Fruit fly (Drosophila melanogaster) whole organism, prepupa: ENCODE measurements around the gene dpr14.
A peak's percentile ranks its signal among the peaks of the same experiment; 100 is the strongest.

Source experiments
- Blimp-1 ChIP-seq: fragments of 200-800 bp; sonication (Bioruptor generic); optimal IDR thresholded peaks from 3 replicates; lab custom pipeline; 2017; ENCODE audit warnings: missing biosample characterization, missing genetic modification characterization, mild to moderate bottlenecking, moderate library complexity, missing genetic modification reagents
- CG10631 ChIP-seq: fragments of 200-800 bp; sonication (Bioruptor generic); optimal IDR thresholded peaks from 2 replicates; lab custom pipeline; 2016; ENCODE audit warnings: missing biosample characterization, missing genetic modification characterization
- CG10669 ChIP-seq: fragments of 200-800 bp; sonication (Bioruptor generic); optimal IDR thresholded peaks from 3 replicates; lab custom pipeline; 2018; ENCODE audit warnings: missing biosample characterization, mild to moderate bottlenecking, missing genetic modification characterization, moderate library complexity
- CG11762 ChIP-seq: fragments of 200-800 bp; sonication (Bioruptor generic); optimal IDR thresholded peaks from 3 replicates; lab custom pipeline; 2016; ENCODE audit warnings: missing biosample characterization, missing genetic modification characterization; ENCODE audit not compliant: insufficient read depth
- CG15336 ChIP-seq: fragments of 200-800 bp; sonication (Bioruptor generic); IDR thresholded peaks from 2 replicates; pipeline ENCODE4 v1.3.6; 2022; ENCODE audit warnings: missing biosample characterization, missing genetic modification characterization
- CG1621 ChIP-seq: fragments of 200-800 bp; sonication (Bioruptor generic); optimal IDR thresholded peaks from 3 replicates; lab custom pipeline; 2018; ENCODE audit warnings: missing biosample characterization, mild to moderate bottlenecking, missing genetic modification characterization
- CG16779 ChIP-seq: fragments of 200-800 bp; sonication (Bioruptor generic); optimal IDR thresholded peaks from 3 replicates; lab custom pipeline; 2017; ENCODE audit warnings: missing biosample characterization, mild to moderate bottlenecking, missing genetic modification characterization
- CG3032 ChIP-seq: fragments of 200-800 bp; optimal IDR thresholded peaks from 2 replicates; lab custom pipeline; 2019; ENCODE audit warnings: missing biosample characterization, mild to moderate bottlenecking, missing genetic modification characterization, moderate library complexity
- CG31627 ChIP-seq: fragments of 200-800 bp; sonication (Bioruptor generic); optimal IDR thresholded peaks from 3 replicates; lab custom pipeline; 2016; ENCODE audit warnings: missing biosample characterization, missing genetic modification characterization
- CG32006 ChIP-seq: fragments of 200-800 bp; sonication (Bioruptor generic); optimal IDR thresholded peaks from 3 replicates; lab custom pipeline; 2017; ENCODE audit warnings: missing biosample characterization, mild to moderate bottlenecking, missing genetic modification characterization
- CG34406 ChIP-seq: fragments of 200-800 bp; sonication (Bioruptor generic); optimal IDR thresholded peaks from 3 replicates; lab custom pipeline; 2016; ENCODE audit warnings: missing biosample characterization, missing genetic modification characterization
- CG3919 ChIP-seq: fragments of 200-800 bp; sonication (Bioruptor generic); optimal IDR thresholded peaks from 3 replicates; lab custom pipeline; 2016; ENCODE audit warnings: missing biosample characterization, missing genetic modification characterization
- CG4318 ChIP-seq: fragments of 200-800 bp; sonication (Bioruptor generic); optimal IDR thresholded peaks from 3 replicates; lab custom pipeline; 2017; ENCODE audit warnings: missing biosample characterization, mild to moderate bottlenecking, missing genetic modification characterization
- CG6163 ChIP-seq: fragments of 200-800 bp; sonication (Bioruptor generic); IDR thresholded peaks from 3 replicates; pipeline ENCODE4 v1.3.6; 2022; ENCODE audit warnings: missing biosample characterization, missing genetic modification characterization
- CG6276 ChIP-seq: fragments of 200-800 bp; sonication (Bioruptor generic); optimal IDR thresholded peaks from 2 replicates; lab custom pipeline; 2017; ENCODE audit warnings: missing biosample characterization, mild to moderate bottlenecking, missing genetic modification characterization
- CG6792 ChIP-seq: fragments of 200-800 bp; sonication (Bioruptor generic); optimal IDR thresholded peaks from 3 replicates; lab custom pipeline; 2016; ENCODE audit warnings: missing biosample characterization, missing genetic modification characterization
- CG6808 ChIP-seq: fragments of 200-800 bp; sonication (Bioruptor generic); optimal IDR thresholded peaks from 3 replicates; lab custom pipeline; 2017; ENCODE audit warnings: missing biosample characterization, missing genetic modification characterization, mild to moderate bottlenecking, moderate library complexity, missing genetic modification reagents
- CG6854 ChIP-seq: fragments of 200-800 bp; sonication (Bioruptor generic); optimal IDR thresholded peaks from 2 replicates; lab custom pipeline; 2017; ENCODE audit warnings: missing biosample characterization, mild to moderate bottlenecking, missing genetic modification characterization
- CG7368 ChIP-seq: fragments of 200-800 bp; sonication (Bioruptor generic); optimal IDR thresholded peaks from 3 replicates; lab custom pipeline; 2016; ENCODE audit warnings: missing biosample characterization, missing genetic modification characterization
- CG8119 ChIP-seq: fragments of 200-800 bp; sonication (Bioruptor generic); IDR thresholded peaks from 3 replicates; pipeline ENCODE4 v1.3.6; 2022; ENCODE audit warnings: missing biosample characterization, missing genetic modification characterization
- CG8319 ChIP-seq: fragments of 200-800 bp; sonication (Bioruptor generic); optimal IDR thresholded peaks from 3 replicates; lab custom pipeline; 2016; ENCODE audit warnings: missing biosample characterization, missing genetic modification characterization
- CG9139 ChIP-seq: fragments of 200-800 bp; sonication (Bioruptor generic); optimal IDR thresholded peaks from 3 replicates; lab custom pipeline; 2017; ENCODE audit warnings: missing biosample characterization, mild to moderate bottlenecking, missing genetic modification characterization
- Eip78C ChIP-seq: fragments of 200-800 bp; sonication (Bioruptor generic); peaks from one replicate; lab custom pipeline; 2016; ENCODE audit warnings: missing biosample characterization, missing genetic modification characterization
- Eip93F ChIP-seq: fragments of 200-800 bp; sonication (Bioruptor generic); optimal IDR thresholded peaks from 2 replicates; lab custom pipeline; 2016; ENCODE audit warnings: missing biosample characterization, mild to moderate bottlenecking, missing genetic modification characterization
- Gug ChIP-seq: fragments of 200-800 bp; sonication (Bioruptor generic); IDR thresholded peaks from 2 replicates; pipeline ENCODE4 v1.3.6; 2022; ENCODE audit warnings: missing biosample characterization, missing genetic modification characterization
- Hr38 ChIP-seq: sonication (Bioruptor generic); optimal IDR thresholded peaks from 2 replicates; lab custom pipeline; 2016; ENCODE audit warnings: missing biosample characterization, missing genetic modification characterization
- Hr39 ChIP-seq: fragments of 200-800 bp; sonication (Bioruptor generic); optimal IDR thresholded peaks from 2 replicates; lab custom pipeline; 2016; ENCODE audit warnings: missing biosample characterization, missing genetic modification characterization
- Lpt ChIP-seq: fragments of 200-800 bp; sonication (Bioruptor generic); optimal IDR thresholded peaks from 3 replicates; lab custom pipeline; 2016; ENCODE audit warnings: missing biosample characterization, missing genetic modification characterization
- Met ChIP-seq: fragments of 200-800 bp; sonication (Bioruptor generic); optimal IDR thresholded peaks from 3 replicates; lab custom pipeline; 2016; ENCODE audit warnings: missing biosample characterization, missing genetic modification characterization
- OdsH ChIP-seq: fragments of 200-800 bp; sonication (Bioruptor generic); optimal IDR thresholded peaks from 3 replicates; lab custom pipeline; 2016; ENCODE audit warnings: missing biosample characterization, missing genetic modification characterization
- Smox ChIP-seq: fragments of 200-800 bp; sonication (Bioruptor generic); optimal IDR thresholded peaks from 3 replicates; lab custom pipeline; 2016; ENCODE audit warnings: missing biosample characterization, missing genetic modification characterization
- Sox102F ChIP-seq: fragments of 200-800 bp; sonication (Bioruptor generic); optimal IDR thresholded peaks from 2 replicates; lab custom pipeline; 2016; ENCODE audit warnings: missing biosample characterization, mild to moderate bottlenecking, missing genetic modification characterization
- Sox14 ChIP-seq: fragments of 200-800 bp; sonication (Bioruptor generic); optimal IDR thresholded peaks from 3 replicates; lab custom pipeline; 2016; ENCODE audit warnings: missing biosample characterization, missing genetic modification characterization
- Sox15 ChIP-seq: fragments of 200-800 bp; sonication (Bioruptor generic); optimal IDR thresholded peaks from 3 replicates; lab custom pipeline; 2016; ENCODE audit warnings: missing biosample characterization, missing genetic modification characterization
- acj6 ChIP-seq: fragments of 200-800 bp; sonication (Bioruptor generic); optimal IDR thresholded peaks from 3 replicates; lab custom pipeline; 2016; ENCODE audit warnings: missing biosample characterization, missing genetic modification characterization
- cyc ChIP-seq: fragments of 200-800 bp; sonication (Bioruptor generic); optimal IDR thresholded peaks from 3 replicates; lab custom pipeline; 2016; ENCODE audit warnings: missing biosample characterization, missing genetic modification characterization
- dac ChIP-seq: fragments of 200-800 bp; sonication (Bioruptor generic); optimal IDR thresholded peaks from 2 replicates; lab custom pipeline; 2017; ENCODE audit warnings: missing biosample characterization, mild to moderate bottlenecking, missing genetic modification characterization
- eg ChIP-seq: fragments of 200-800 bp; sonication (Bioruptor generic); IDR thresholded peaks from 3 replicates; pipeline ENCODE4 v1.3.6; 2022; ENCODE audit warnings: missing biosample characterization, missing genetic modification characterization
- esn ChIP-seq: fragments of 200-800 bp; sonication (Bioruptor generic); optimal IDR thresholded peaks from 2 replicates; lab custom pipeline; 2016; ENCODE audit warnings: missing biosample characterization, mild to moderate bottlenecking, missing genetic modification characterization, moderate library complexity
- fd59A ChIP-seq: fragments of 200-800 bp; sonication (Bioruptor generic); optimal IDR thresholded peaks from 2 replicates; lab custom pipeline; 2017; ENCODE audit warnings: missing biosample characterization, mild to moderate bottlenecking, missing genetic modification characterization, missing genetic modification reagents
- fd85E ChIP-seq: fragments of 200-800 bp; sonication (Bioruptor generic); optimal IDR thresholded peaks from 3 replicates; lab custom pipeline; 2016; ENCODE audit warnings: missing biosample characterization, missing genetic modification characterization
- fkh ChIP-seq: fragments of 200-800 bp; sonication (Bioruptor generic); optimal IDR thresholded peaks from 3 replicates; lab custom pipeline; 2017; ENCODE audit warnings: missing biosample characterization, mild to moderate bottlenecking, missing genetic modification characterization, moderate library complexity
- lz ChIP-seq: fragments of 200-800 bp; sonication (Bioruptor generic); optimal IDR thresholded peaks from 3 replicates; lab custom pipeline; 2016; ENCODE audit warnings: missing biosample characterization, missing genetic modification characterization
- net ChIP-seq: fragments of 200-800 bp; sonication (Bioruptor generic); optimal IDR thresholded peaks from 3 replicates; lab custom pipeline; 2016; ENCODE audit warnings: missing biosample characterization, missing genetic modification characterization
- salr ChIP-seq, 2 experiments: fragments of 200-800 bp; sonication (Bioruptor generic); optimal IDR thresholded peaks; 3 replicates each; lab custom pipeline; 2016 to 2018; ENCODE audit warnings: missing biosample characterization in 2 of 2, missing genetic modification characterization in 2 of 2, mild to moderate bottlenecking in 1 of 2
- spab ChIP-seq: fragments of 200-800 bp; sonication (Bioruptor generic); optimal IDR thresholded peaks from 2 replicates; lab custom pipeline; 2017; ENCODE audit warnings: missing biosample characterization, mild to moderate bottlenecking, missing genetic modification characterization, missing genetic modification reagents
- ss ChIP-seq, 2 experiments: fragments of 200-800 bp; sonication (Bioruptor generic); optimal IDR thresholded peaks; 2 replicates in 1 of 2; 3 replicates in 1 of 2; lab custom pipeline; 2017 to 2018; ENCODE audit warnings: mild to moderate bottlenecking in 2 of 2, missing biosample characterization in 2 of 2, missing genetic modification characterization in 2 of 2, moderate library complexity in 1 of 2
- svp ChIP-seq: fragments of 200-800 bp; sonication (Bioruptor generic); peaks from one replicate; lab custom pipeline; 2016; ENCODE audit warnings: missing biosample characterization, missing genetic modification characterization
- topi ChIP-seq: fragments of 200-800 bp; sonication (Bioruptor generic); optimal IDR thresholded peaks from 3 replicates; lab custom pipeline; 2016; ENCODE audit warnings: missing biosample characterization, missing genetic modification characterization
- vri ChIP-seq: fragments of 200-800 bp; sonication (Bioruptor generic); optimal IDR thresholded peaks from 3 replicates; lab custom pipeline; 2016; ENCODE audit warnings: missing biosample characterization, mild to moderate bottlenecking, missing genetic modification characterization

dpr14 gene

dm6 chrX:7937588-7938481 is 29.7 kb upstream of the dpr14 start:
- peak; percentile 87 for TF ChIP-seq CG6792 (GFP tag; lab: Kevin White, UChicago)
- TF ChIP-seq Eip78C (GFP tag; lab: Kevin White, UChicago): peak; percentile 93
- peak; percentile 78 for TF ChIP-seq CG11762 (GFP tag; lab: Kevin White, UChicago)
- peak; percentile 42 for TF ChIP-seq fd85E (GFP tag; lab: Kevin White, UChicago)
- peak; percentile 22 to 83 for TF ChIP-seq salr (GFP tag; optimal IDR thresholded peaks at IDR 0.05; lab: Kevin White, UChicago)
- peak; percentile 91 for TF ChIP-seq topi (GFP tag; lab: Kevin White, UChicago)
- TF ChIP-seq CG6854 (GFP tag; lab: Kevin White, UChicago): peak; percentile 26
- no peak for TF ChIP-seq CG9139 (GFP tag; lab: Kevin White, UChicago)
- peak; percentile 64 to 75 for TF ChIP-seq ss (GFP tag; optimal IDR thresholded peaks at IDR 0.05; lab: Kevin White, UChicago)
- TF ChIP-seq fkh (GFP tag; lab: Kevin White, UChicago): no peak
- TF ChIP-seq Lpt (GFP tag; lab: Kevin White, UChicago): peak; percentile 50
- peak; percentile 91 for TF ChIP-seq lz (GFP tag; lab: Kevin White, UChicago)
- peak; percentile 83 for TF ChIP-seq fd59A (GFP tag; lab: Kevin White, UChicago)
- peak; percentile 87 for TF ChIP-seq dac
- peak; percentile 81 for TF ChIP-seq net (GFP tag; lab: Kevin White, UChicago)
- TF ChIP-seq CG3919 (GFP tag; lab: Kevin White, UChicago): peak; percentile 79
- peak; percentile 80 for TF ChIP-seq Sox15 (GFP tag; lab: Kevin White, UChicago)
- peak; percentile 87 for TF ChIP-seq CG31627 (GFP tag; lab: Kevin White, UChicago)
- peak; percentile 39 for TF ChIP-seq vri
- TF ChIP-seq Smox (GFP tag; lab: Kevin White, UChicago): peak; percentile 82
- peak; percentile 61 for TF ChIP-seq Blimp-1
- TF ChIP-seq OdsH (GFP tag; lab: Kevin White, UChicago): peak; percentile 80
- peak; percentile 2 for TF ChIP-seq Hr38 (GFP tag; lab: Kevin White, UChicago)
- TF ChIP-seq eg (GFP tag; lab: Robert Waterston, UW): peak; percentile 81
- peak; percentile 92 for TF ChIP-seq CG4318
- peak; percentile 67 for TF ChIP-seq CG16779 (tag; lab: Kevin White, UChicago)
- peak; percentile 70 for TF ChIP-seq CG3032 (tag; lab: Kevin White, UChicago)
- no peak for TF ChIP-seq Eip93F (GFP tag; lab: Kevin White, UChicago)
- peak; percentile 79 for TF ChIP-seq CG10669 (GFP tag; lab: Kevin White, UChicago)
- TF ChIP-seq CG32006 (GFP tag; lab: Kevin White, UChicago): peak; percentile 96
- TF ChIP-seq Sox14 (GFP tag; lab: Kevin White, UChicago): peak; percentile 88
- peak; percentile 72 for TF ChIP-seq spab (GFP tag; lab: Kevin White, UChicago)
- peak; percentile 78 for TF ChIP-seq CG34406 (GFP tag; lab: Kevin White, UChicago)
- peak; percentile 91 for TF ChIP-seq Hr39
- TF ChIP-seq CG8319 (GFP tag; lab: Kevin White, UChicago): peak; percentile 62
- peak; percentile 90 for TF ChIP-seq esn (GFP tag; lab: Kevin White, UChicago)
- peak; percentile 67 for TF ChIP-seq CG7368 (GFP tag; lab: Kevin White, UChicago)
- peak; percentile 89 for TF ChIP-seq Met (GFP tag; lab: Kevin White, UChicago)
- TF ChIP-seq CG1621 (tag; lab: Kevin White, UChicago): peak; percentile 57
- peak; percentile 75 for TF ChIP-seq CG6163 (GFP tag; lab: Robert Waterston, UW)
- peak; percentile 81 for TF ChIP-seq Sox102F (GFP tag; lab: Kevin White, UChicago)
- peak; percentile 78 for TF ChIP-seq acj6 (GFP tag; lab: Kevin White, UChicago)
- peak; percentile 85 for TF ChIP-seq CG15336 (GFP tag; lab: Robert Waterston, UW)
- TF ChIP-seq svp (GFP tag; lab: Kevin White, UChicago): peak; percentile 95
- TF ChIP-seq CG8119 (GFP tag; lab: Robert Waterston, UW): peak; percentile 87
- peak; percentile 85 for TF ChIP-seq cyc (GFP tag; lab: Kevin White, UChicago)
- peak; percentile 78 for TF ChIP-seq CG6808 (GFP tag; lab: Kevin White, UChicago)
- peak; percentile 85 for TF ChIP-seq CG10631 (GFP tag; lab: Kevin White, UChicago)
- TF ChIP-seq Gug (GFP tag; lab: Robert Waterston, UW): peak; percentile 74
- peak; percentile 89 for TF ChIP-seq CG6276 (GFP tag; lab: Kevin White, UChicago)
